Fruit fly (Drosophila melanogaster): ENCODE measurements around the gene CG9147.

Gene CG9147

dm6 chr2L:6065823-6066222 lies at the start of gene CG9147, which contains the start of gene Fbw5 (continued):
- peak; percentile 100 for TF ChIP-seq CG30403 (GFP tag; optimal IDR thresholded peaks at IDR 0.05)
- TF ChIP-seq Opbp (GFP tag; IDR thresholded peaks at IDR 0.05; ENCODE audit: partially characterized antibody), result peak; percentile 57; the same call in 2 of the 3 replicates
- peak; percentile 98 for TF ChIP-seq gt (GFP tag; IDR thresholded peaks at IDR 0.05)
- TF ChIP-seq HLH3B (GFP tag; IDR thresholded peaks at IDR 0.05), result peak; percentile 100
- no peak for TF ChIP-seq hb (GFP tag; IDR thresholded peaks at IDR 0.05; ENCODE audit: partially characterized antibody)
- peak; percentile 58; the same call in 1 of the 2 replicates for TF ChIP-seq Bgb (GFP tag; IDR thresholded peaks at IDR 0.05; ENCODE audit: partially characterized antibody)
- peak; percentile 39 for TF ChIP-seq HLHmδ (GFP tag; optimal IDR thresholded peaks at IDR 0.05)
- TF ChIP-seq CG18262 (tag; optimal IDR thresholded peaks at IDR 0.05), result peak; percentile 99
- TF ChIP-seq HmgZ (tag; optimal IDR thresholded peaks at IDR 0.05), result peak; percentile 100
- peak; percentile 96 for TF ChIP-seq CG11696 (GFP tag; IDR thresholded peaks at IDR 0.05)
- TF ChIP-seq CG14014 (GFP tag; IDR thresholded peaks at IDR 0.05), result peak; percentile 100
- TF ChIP-seq slbo (GFP tag; IDR thresholded peaks at IDR 0.05), result peak; percentile 100
- TF ChIP-seq CG15696 (tag; optimal IDR thresholded peaks at IDR 0.05), result peak; percentile 97
- peak; percentile 99 for TF ChIP-seq sens-2 (GFP tag; IDR thresholded peaks at IDR 0.05)
- TF ChIP-seq kni (GFP tag; optimal IDR thresholded peaks at IDR 0.05), result peak; percentile 70
- TF ChIP-seq CG1603 (tag; optimal IDR thresholded peaks at IDR 0.05), result peak; percentile 99
- peak; percentile 97 for TF ChIP-seq p53 (GFP tag; optimal IDR thresholded peaks at IDR 0.05)
- peak; percentile 99 for TF ChIP-seq bcd (GFP tag; optimal IDR thresholded peaks at IDR 0.05)
- TF ChIP-seq ro (GFP tag; IDR thresholded peaks at IDR 0.05), result peak; percentile 99
- peak; percentile 100 for TF ChIP-seq CG10462 (GFP tag; optimal IDR thresholded peaks at IDR 0.05)
- peak; percentile 99 for TF ChIP-seq Fer3 (tag; optimal IDR thresholded peaks at IDR 0.05)
- TF ChIP-seq CG2202 (tag; optimal IDR thresholded peaks at IDR 0.05), result peak; percentile 99
- peak; percentile 98 for TF ChIP-seq bowl (GFP tag; IDR thresholded peaks at IDR 0.05)
- TF ChIP-seq Hsf (GFP tag; optimal IDR thresholded peaks at IDR 0.05), result peak; percentile 100
- TF ChIP-seq CG32532 (GFP tag; IDR thresholded peaks at IDR 0.05), result peak; percentile 99
- peak; percentile 100 for TF ChIP-seq CG11456 (GFP tag; IDR thresholded peaks at IDR 0.05)
- no peak for TF ChIP-seq abd-A (tag; optimal IDR thresholded peaks at IDR 0.05)
- TF ChIP-seq Jarid2 (GFP tag; optimal IDR thresholded peaks at IDR 0.05), result peak; percentile 89
- peak; percentile 99 for TF ChIP-seq corto (GFP tag; optimal IDR thresholded peaks at IDR 0.05)
- TF ChIP-seq Dip2 (GFP tag; IDR thresholded peaks at IDR 0.05), result peak; percentile 54
- peak; percentile 100 for TF ChIP-seq lilli (GFP tag; optimal IDR thresholded peaks at IDR 0.05)
- peak; percentile 100 for TF ChIP-seq gem (tag; optimal IDR thresholded peaks at IDR 0.05)
- peak; percentile 100 for TF ChIP-seq CG7556 (GFP tag; optimal IDR thresholded peaks at IDR 0.05)
- TF ChIP-seq CG7372 (GFP tag; IDR thresholded peaks at IDR 0.05), result peak; percentile 99
- no peak for TF ChIP-seq usp (GFP tag; optimal IDR thresholded peaks at IDR 0.05)
- peak; percentile 99 for TF ChIP-seq Bteb2 (GFP tag; optimal IDR thresholded peaks at IDR 0.05)
- peak; percentile 100 for TF ChIP-seq CG2678 (tag; optimal IDR thresholded peaks at IDR 0.05)
- peak; percentile 99 for TF ChIP-seq CG17361 (GFP tag; IDR thresholded peaks at IDR 0.05)
- peak; percentile 97 for TF ChIP-seq wek (GFP tag; optimal IDR thresholded peaks at IDR 0.05)
- peak; percentile 99 for TF ChIP-seq luna (GFP tag; optimal IDR thresholded peaks at IDR 0.05)
- TF ChIP-seq CG12236 (GFP tag; optimal IDR thresholded peaks at IDR 0.05), result peak; percentile 99
- TF ChIP-seq Dad (GFP tag; optimal IDR thresholded peaks at IDR 0.05), result peak; percentile 99
- peak; percentile 99 for TF ChIP-seq Atf-2 (GFP tag; optimal IDR thresholded peaks at IDR 0.05)
- TF ChIP-seq Bdp1 (GFP tag; optimal IDR thresholded peaks at IDR 0.05), result peak; percentile 96
- TF ChIP-seq Stat92E (GFP tag; optimal IDR thresholded peaks at IDR 0.05), result peak in 1 of 3 experiments; percentile 99
- peak; percentile 99 for TF ChIP-seq Taf1 (GFP tag; IDR thresholded peaks at IDR 0.05)
- peak; percentile 100 for TF ChIP-seq CG11247 (GFP tag; IDR thresholded peaks at IDR 0.05)
- TF ChIP-seq CG3281 (GFP tag; optimal IDR thresholded peaks at IDR 0.05), result peak; percentile 98
- peak; percentile 95 for TF ChIP-seq CG15514 (GFP tag; optimal IDR thresholded peaks at IDR 0.05)
- peak; percentile 100 for TF ChIP-seq dmrt99B (tag; optimal IDR thresholded peaks at IDR 0.05)

All from whole organism, embryonic.